Fruit fly (Drosophila melanogaster): ENCODE data around the gene mRRF2.

- TF ChIP-seq CG8478 (optimal IDR thresholded peaks at IDR 0.05) (no peak), CTCF (optimal IDR thresholded peaks at IDR 0.05) (no peak)
These were observed at the start of gene mRRF2, which contains the start of gene CG31156 for dm6 chr3R:22613448-22613847.
